Fruit fly (Drosophila melanogaster) whole organism, wandering third instar larva: Measurements from ENCODE around the gene CG12056.

Source experiments
- Abd-B ChIP-seq: fragments of >200 bp; optimal IDR thresholded peaks from 2 replicates; lab custom pipeline; 2017; ENCODE audit warnings: missing biosample characterization, missing genetic modification characterization
- CG9705 ChIP-seq: fragments of 200-800 bp; sonication (Bioruptor generic); optimal IDR thresholded peaks from 2 replicates; lab custom pipeline; 2018; ENCODE audit warnings: missing biosample characterization, mild to moderate bottlenecking, missing genetic modification characterization
- Dfd ChIP-seq: fragments of >200 bp; optimal IDR thresholded peaks from 2 replicates; lab custom pipeline; 2017; ENCODE audit warnings: missing biosample characterization, missing genetic modification characterization
- Dif ChIP-seq: fragments of 200-275, 200-300 bp; sonication (Bioruptor generic); optimal IDR thresholded peaks from 2 replicates; lab custom pipeline; 2018; ENCODE audit warnings: missing biosample characterization, missing genetic modification characterization; ENCODE audit not compliant: partially characterized antibody
- GATAd ChIP-seq: sonication (Bioruptor generic); optimal IDR thresholded peaks from 2 replicates; lab custom pipeline; 2016; ENCODE audit warnings: missing biosample characterization, missing genetic modification characterization
- HLH106 ChIP-seq: fragments of 200-800 bp; optimal IDR thresholded peaks from 3 replicates; lab custom pipeline; 2019; ENCODE audit warnings: missing biosample characterization, mild to moderate bottlenecking, missing genetic modification characterization, moderate library complexity
- Hnf4 ChIP-seq: fragments of 200-800 bp; sonication (Bioruptor generic); optimal IDR thresholded peaks from 2 replicates; lab custom pipeline; 2016; ENCODE audit warnings: missing biosample characterization, mild to moderate bottlenecking, missing genetic modification characterization
- Hr78 ChIP-seq: fragments of >200 bp; optimal IDR thresholded peaks from 2 replicates; lab custom pipeline; 2017; ENCODE audit warnings: missing biosample characterization, missing genetic modification characterization
- Hr83 ChIP-seq: fragments of 200-300 bp; sonication (Bioruptor generic); optimal IDR thresholded peaks from 2 replicates; lab custom pipeline; 2016; ENCODE audit warnings: missing biosample characterization, mild to moderate bottlenecking, missing genetic modification characterization, moderate library complexity; ENCODE audit not compliant: poor library complexity, severe bottlenecking
- Jra ChIP-seq: sonication (Bioruptor generic); optimal IDR thresholded peaks from 2 replicates; lab custom pipeline; 2016; ENCODE audit warnings: missing biosample characterization, missing genetic modification characterization
- Mio ChIP-seq: sonication (Bioruptor generic); optimal IDR thresholded peaks from 2 replicates; lab custom pipeline; 2016; ENCODE audit warnings: missing biosample characterization, missing genetic modification characterization
- Myc ChIP-seq: fragments of >200 bp; optimal IDR thresholded peaks from 2 replicates; lab custom pipeline; 2017
- N ChIP-seq: fragments of >200 bp; optimal IDR thresholded peaks from 2 replicates; lab custom pipeline; 2018; ENCODE audit warnings: missing biosample characterization, missing external identifiers, missing genetic modification characterization
- OdsH ChIP-seq: fragments of 200-800 bp; sonication (Bioruptor generic); optimal IDR thresholded peaks from 2 replicates; lab custom pipeline; 2016; ENCODE audit warnings: missing biosample characterization, mild to moderate bottlenecking, missing genetic modification characterization
- Rel ChIP-seq, 2 experiments: fragments of 200-800 bp; sonication (Bioruptor generic) in 1 of 2; optimal IDR thresholded peaks; 2 replicates in 1 of 2; 3 replicates in 1 of 2; lab custom pipeline; 2016 to 2019; ENCODE audit warnings: mild to moderate bottlenecking in 2 of 2, missing biosample characterization in 2 of 2, missing genetic modification characterization in 2 of 2, moderate library complexity in 1 of 2
- Sp1 ChIP-seq: fragments of 200-800 bp; sonication (Bioruptor generic); optimal IDR thresholded peaks from 3 replicates; lab custom pipeline; 2019; ENCODE audit warnings: missing biosample characterization, mild to moderate bottlenecking, missing genetic modification characterization, moderate library complexity
- Vsx2 ChIP-seq: fragments of 200-300, 225-300 bp; sonication (Bioruptor generic); optimal IDR thresholded peaks from 2 replicates; lab custom pipeline; 2018; ENCODE audit warnings: missing biosample characterization, missing genetic modification characterization; ENCODE audit not compliant: partially characterized antibody
- br ChIP-seq: fragments of 200-800 bp; sonication (Bioruptor generic); optimal IDR thresholded peaks from 2 replicates; lab custom pipeline; 2016; ENCODE audit warnings: missing biosample characterization, missing genetic modification characterization
- brk ChIP-seq: fragments of 200-800 bp; sonication (Bioruptor generic); optimal IDR thresholded peaks from 2 replicates; lab custom pipeline; 2016; ENCODE audit warnings: missing biosample characterization, mild to moderate bottlenecking, missing genetic modification characterization
- dl ChIP-seq, 2 experiments: fragments of 175-275, 200-275 bp in 1 of 2; fragments of 200-275 bp in 1 of 2; sonication (Bioruptor generic); optimal IDR thresholded peaks; lab custom pipeline; 2018; ENCODE audit warnings: mild to moderate bottlenecking in 2 of 2, missing biosample characterization in 2 of 2, missing genetic modification characterization in 2 of 2, moderate library complexity in 2 of 2; ENCODE audit not compliant: partially characterized antibody in 2 of 2, insufficient read depth in 1 of 2
- dmrt93B ChIP-seq: fragments of 200-800 bp; sonication (Bioruptor generic); optimal IDR thresholded peaks from 2 replicates; lab custom pipeline; 2018; ENCODE audit warnings: missing biosample characterization, mild to moderate bottlenecking, missing genetic modification characterization
- dsf ChIP-seq: sonication (Bioruptor generic); optimal IDR thresholded peaks from 2 replicates; lab custom pipeline; 2016; ENCODE audit warnings: missing biosample characterization, missing genetic modification characterization, borderline replicate concordance
- ey ChIP-seq: fragments of 200-800 bp; sonication (Bioruptor generic); optimal IDR thresholded peaks from 2 replicates; lab custom pipeline; 2016; ENCODE audit warnings: missing biosample characterization, missing genetic modification characterization
- foxo ChIP-seq, 2 experiments: fragments of 200-800 bp; sonication (Bioruptor generic); optimal IDR thresholded peaks; 2 replicates in 1 of 2; 3 replicates in 1 of 2; lab custom pipeline; 2016 to 2017; ENCODE audit warnings: missing biosample characterization in 2 of 2, missing genetic modification characterization in 2 of 2
- fru ChIP-seq: fragments of 200-800 bp; sonication (Bioruptor generic); optimal IDR thresholded peaks from 3 replicates; lab custom pipeline; 2016; ENCODE audit warnings: missing biosample characterization, mild to moderate bottlenecking, missing genetic modification characterization
- h ChIP-seq: fragments of 200-800 bp; sonication (Bioruptor generic); optimal IDR thresholded peaks from 3 replicates; lab custom pipeline; 2016; ENCODE audit warnings: missing biosample characterization, mild to moderate bottlenecking, missing genetic modification characterization
- jim ChIP-seq: fragments of 175-275, 200-325 bp; sonication (Bioruptor generic); optimal IDR thresholded peaks from 2 replicates; lab custom pipeline; 2016; ENCODE audit warnings: missing biosample characterization, mild to moderate bottlenecking, missing genetic modification characterization
- lola ChIP-seq: fragments of >200 bp; optimal IDR thresholded peaks from 2 replicates; lab custom pipeline; 2017; ENCODE audit warnings: missing biosample characterization, missing genetic modification characterization
- pan ChIP-seq: fragments of >200 bp; optimal IDR thresholded peaks from 2 replicates; lab custom pipeline; 2017
- psq ChIP-seq: fragments of 200-800 bp; sonication (Bioruptor generic); optimal IDR thresholded peaks from 3 replicates; lab custom pipeline; 2017; ENCODE audit warnings: missing biosample characterization, mild to moderate bottlenecking, missing genetic modification characterization, moderate library complexity
- rgr ChIP-seq: fragments of 200-800 bp; sonication (Bioruptor generic); optimal IDR thresholded peaks from 3 replicates; lab custom pipeline; 2016; ENCODE audit warnings: missing biosample characterization, mild to moderate bottlenecking, missing genetic modification characterization
- sage ChIP-seq: fragments of 200-800 bp; sonication (Bioruptor generic); optimal IDR thresholded peaks from 2 replicates; lab custom pipeline; 2016; ENCODE audit warnings: missing biosample characterization, mild to moderate bottlenecking, missing genetic modification characterization
- sv ChIP-seq: fragments of 200-800 bp; sonication (Bioruptor generic); optimal IDR thresholded peaks from 3 replicates; lab custom pipeline; 2016; ENCODE audit warnings: missing biosample characterization, missing genetic modification characterization
- tai ChIP-seq: sonication (Bioruptor generic); optimal IDR thresholded peaks from 2 replicates; lab custom pipeline; 2016; ENCODE audit warnings: missing biosample characterization, missing genetic modification characterization
- usp ChIP-seq: fragments of >200 bp; optimal IDR thresholded peaks from 2 replicates; lab custom pipeline; 2017; ENCODE audit warnings: missing biosample characterization, missing genetic modification characterization
- woc ChIP-seq: sonication (Bioruptor generic); optimal IDR thresholded peaks from 2 replicates; lab custom pipeline; 2016; ENCODE audit warnings: missing biosample characterization, mild to moderate bottlenecking, missing genetic modification characterization

Gene CG12056

DNA sequence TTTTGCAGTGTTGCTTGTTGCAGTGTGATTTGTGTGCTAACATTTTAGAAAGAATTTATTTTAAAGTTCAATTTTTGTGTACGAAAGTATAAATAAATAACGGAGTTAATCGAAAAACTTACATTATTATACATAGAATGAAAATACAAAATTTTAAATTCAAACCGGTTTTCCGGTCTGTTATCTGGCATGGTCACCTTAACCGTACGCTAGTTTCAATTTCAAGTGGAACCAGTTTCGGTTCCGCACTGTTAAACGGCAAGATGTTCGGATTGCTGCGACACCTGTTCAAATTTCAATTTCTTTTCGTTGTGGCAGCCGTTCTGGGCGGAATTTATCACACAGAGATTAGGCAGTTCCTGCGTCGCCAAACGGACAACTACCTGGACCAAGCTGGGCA, at the start of gene CG12056:
CG12056 (plus strand) TSS at position 241 of the 400 bp plus-strand sequence.
- TF ChIP-seq lola (no peak), psq (GFP tag; lab: Kevin White, UChicago) (no peak), rgr (no peak), Hr78 (no peak), Dif (GFP tag; lab: Kevin White, UChicago) (no peak), dsf (GFP tag; lab: Kevin White, UChicago) (no peak), HLH106 (no peak), foxo (GFP tag; optimal IDR thresholded peaks at IDR 0.05; lab: Kevin White, UChicago) (no peak), CG9705 (GFP tag; lab: Kevin White, UChicago) (no peak), tai (GFP tag; lab: Kevin White, UChicago) (no peak)

DNA sequence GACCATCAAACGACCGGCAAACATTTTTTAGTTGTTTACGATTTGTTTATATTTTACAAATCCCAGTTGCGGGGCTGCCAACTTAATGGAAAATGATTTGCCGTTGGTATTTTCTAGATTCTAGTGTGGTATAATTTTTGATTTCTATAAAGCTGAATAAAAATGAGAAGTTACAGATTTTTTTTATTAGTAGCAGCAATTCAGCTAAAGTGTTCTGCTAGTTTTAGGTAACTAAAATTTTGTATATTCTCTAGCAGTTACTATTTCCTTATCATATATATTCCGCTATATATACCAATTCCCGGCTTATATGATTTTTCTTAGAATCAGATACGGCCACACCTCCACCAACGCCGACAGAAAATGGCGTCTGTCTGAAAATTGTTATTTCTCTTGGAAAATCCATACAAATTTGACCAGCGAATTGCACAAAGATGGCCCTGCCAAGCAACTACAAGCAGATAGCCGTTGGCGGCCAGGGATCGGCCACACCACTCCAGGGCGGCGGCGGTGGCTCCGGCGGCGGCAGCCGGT, 43.4 kb upstream of the CG12056 start, which contains the start of the genes fh and Bap111:
fh (minus strand) TSS at position 83 of the 534 bp plus-strand sequence.
Bap111 (plus strand) TSS at position 321 of the 534 bp plus-strand sequence.
- peak; percentile 6 for TF ChIP-seq h (GFP tag; lab: Kevin White, UChicago)
- no peak for TF ChIP-seq sv (GFP tag; lab: Kevin White, UChicago)
- no peak for TF ChIP-seq ey (GFP tag; lab: Kevin White, UChicago)
- no peak for TF ChIP-seq N (GFP tag; lab: Kevin White, UChicago)
- no peak for TF ChIP-seq usp
- peak; percentile 48 for TF ChIP-seq Dfd (GFP tag; lab: Kevin White, UChicago)
- TF ChIP-seq Hr83 (GFP tag; lab: Kevin White, UChicago): no peak
- TF ChIP-seq Myc (lab: Kevin White, UChicago): peak; percentile 13
- TF ChIP-seq lola: no peak
- no peak for TF ChIP-seq Rel (GFP tag; optimal IDR thresholded peaks at IDR 0.05; lab: Kevin White, UChicago)
- no peak for TF ChIP-seq Rel (tag; optimal IDR thresholded peaks at IDR 0.05; lab: Kevin White, UChicago)
- TF ChIP-seq OdsH (GFP tag; lab: Kevin White, UChicago): no peak

DNA sequence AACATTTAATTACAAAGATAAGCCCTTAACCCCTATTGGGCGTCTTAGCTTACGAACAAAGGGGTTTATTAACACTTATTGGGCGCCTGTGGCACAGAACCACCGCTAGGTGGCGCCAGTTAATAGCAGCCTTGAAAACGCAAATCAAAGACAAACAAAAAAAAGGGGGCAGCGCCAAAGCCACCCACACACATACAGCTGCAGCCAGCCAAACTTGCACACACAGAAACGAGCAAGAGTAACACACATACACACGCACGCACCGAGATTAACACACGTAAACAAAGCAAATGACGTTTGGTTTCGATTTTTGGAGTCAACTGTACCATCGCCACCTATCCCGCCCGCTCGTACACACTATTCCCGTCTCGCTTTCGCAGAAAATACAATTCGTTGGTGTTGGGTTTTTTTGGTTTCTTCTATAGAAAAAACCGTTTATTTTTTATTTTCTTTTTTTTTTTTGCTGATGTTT, 40.3 kb upstream of the CG12056 start:
- TF ChIP-seq Jra (GFP tag; lab: Kevin White, UChicago) (peak; percentile 47), dl (GFP tag; optimal IDR thresholded peaks at IDR 0.05; lab: Kevin White, UChicago; ENCODE audit: insufficient read depth in 1 of 2, partially characterized antibody in 2 of 2) (peak in 1 of 2 experiments; percentile 41), h (GFP tag; lab: Kevin White, UChicago) (peak; percentile 61), sage (GFP tag; lab: Kevin White, UChicago) (no peak), Mio (no peak), pan (lab: Kevin White, UChicago) (no peak), brk (GFP tag; lab: Kevin White, UChicago) (no peak), rgr (peak; percentile 52), jim (GFP tag; lab: Kevin White, UChicago) (peak; percentile 88), dmrt93B (GFP tag; lab: Kevin White, UChicago) (no peak), GATAd (GFP tag; lab: Kevin White, UChicago) (no peak), Hr78 (no peak), Vsx2 (GFP tag; lab: Kevin White, UChicago) (no peak), OdsH (GFP tag; lab: Kevin White, UChicago) (no peak), HLH106 (peak; percentile 42), Dfd (GFP tag; lab: Kevin White, UChicago) (no peak), tai (GFP tag; lab: Kevin White, UChicago) (no peak), br (GFP tag; lab: Kevin White, UChicago) (no peak), N (GFP tag; lab: Kevin White, UChicago) (peak; percentile 65), Sp1 (GFP tag; lab: Kevin White, UChicago) (peak; percentile 51), Abd-B (GFP tag; lab: Kevin White, UChicago) (no peak), Dif (GFP tag; lab: Kevin White, UChicago) (no peak), Myc (lab: Kevin White, UChicago) (no peak), Hnf4 (GFP tag; lab: Kevin White, UChicago) (no peak), fru (GFP tag; lab: Kevin White, UChicago) (peak; percentile 65), sv (GFP tag; lab: Kevin White, UChicago) (peak; percentile 24), psq (GFP tag; lab: Kevin White, UChicago) (peak; percentile 41), lola (no peak), foxo (GFP tag; optimal IDR thresholded peaks at IDR 0.05; lab: Kevin White, UChicago) (peak in 1 of 2 experiments; percentile 54), Hr83 (GFP tag; lab: Kevin White, UChicago) (peak; percentile 84), CG9705 (GFP tag; lab: Kevin White, UChicago) (no peak), woc (peak; percentile 48), Rel (GFP tag; optimal IDR thresholded peaks at IDR 0.05; lab: Kevin White, UChicago) (peak; percentile 42), Rel (tag; optimal IDR thresholded peaks at IDR 0.05; lab: Kevin White, UChicago) (peak; percentile 69), ey (GFP tag; lab: Kevin White, UChicago) (peak; percentile 9)
